Fruit fly (Drosophila melanogaster) whole organism, prepupa: ENCODE data around the gene CG14507.

ENCODE experiments used
- Blimp-1 ChIP-seq: fragments of 200-800 bp; sonication (Bioruptor generic); optimal IDR thresholded peaks from 3 replicates; lab custom pipeline; 2017; ENCODE audit warnings: missing biosample characterization, missing genetic modification characterization, mild to moderate bottlenecking, moderate library complexity, missing genetic modification reagents
- CG10631 ChIP-seq: fragments of 200-800 bp; sonication (Bioruptor generic); optimal IDR thresholded peaks from 2 replicates; lab custom pipeline; 2016; ENCODE audit warnings: missing biosample characterization, missing genetic modification characterization
- CG10669 ChIP-seq: fragments of 200-800 bp; sonication (Bioruptor generic); optimal IDR thresholded peaks from 3 replicates; lab custom pipeline; 2018; ENCODE audit warnings: missing biosample characterization, mild to moderate bottlenecking, missing genetic modification characterization, moderate library complexity
- CG11762 ChIP-seq: fragments of 200-800 bp; sonication (Bioruptor generic); optimal IDR thresholded peaks from 3 replicates; lab custom pipeline; 2016; ENCODE audit warnings: missing biosample characterization, missing genetic modification characterization; ENCODE audit not compliant: insufficient read depth
- CG11902 ChIP-seq: fragments of 200-800 bp; sonication (Bioruptor generic); optimal IDR thresholded peaks from 3 replicates; lab custom pipeline; 2016; ENCODE audit warnings: missing biosample characterization, missing genetic modification characterization
- CG1621 ChIP-seq: fragments of 200-800 bp; sonication (Bioruptor generic); optimal IDR thresholded peaks from 3 replicates; lab custom pipeline; 2018; ENCODE audit warnings: missing biosample characterization, mild to moderate bottlenecking, missing genetic modification characterization
- CG3032 ChIP-seq: fragments of 200-800 bp; optimal IDR thresholded peaks from 2 replicates; lab custom pipeline; 2019; ENCODE audit warnings: missing biosample characterization, mild to moderate bottlenecking, missing genetic modification characterization, moderate library complexity
- CG31627 ChIP-seq: fragments of 200-800 bp; sonication (Bioruptor generic); optimal IDR thresholded peaks from 3 replicates; lab custom pipeline; 2016; ENCODE audit warnings: missing biosample characterization, missing genetic modification characterization
- CG32006 ChIP-seq: fragments of 200-800 bp; sonication (Bioruptor generic); optimal IDR thresholded peaks from 3 replicates; lab custom pipeline; 2017; ENCODE audit warnings: missing biosample characterization, mild to moderate bottlenecking, missing genetic modification characterization
- CG34406 ChIP-seq: fragments of 200-800 bp; sonication (Bioruptor generic); optimal IDR thresholded peaks from 3 replicates; lab custom pipeline; 2016; ENCODE audit warnings: missing biosample characterization, missing genetic modification characterization
- CG3919 ChIP-seq: fragments of 200-800 bp; sonication (Bioruptor generic); optimal IDR thresholded peaks from 3 replicates; lab custom pipeline; 2016; ENCODE audit warnings: missing biosample characterization, missing genetic modification characterization
- CG4318 ChIP-seq: fragments of 200-800 bp; sonication (Bioruptor generic); optimal IDR thresholded peaks from 3 replicates; lab custom pipeline; 2017; ENCODE audit warnings: missing biosample characterization, mild to moderate bottlenecking, missing genetic modification characterization
- CG6163 ChIP-seq: fragments of 200-800 bp; sonication (Bioruptor generic); IDR thresholded peaks from 3 replicates; pipeline ENCODE4 v1.3.6; 2022; ENCODE audit warnings: missing biosample characterization, missing genetic modification characterization
- CG6808 ChIP-seq: fragments of 200-800 bp; sonication (Bioruptor generic); optimal IDR thresholded peaks from 3 replicates; lab custom pipeline; 2017; ENCODE audit warnings: missing biosample characterization, missing genetic modification characterization, mild to moderate bottlenecking, moderate library complexity, missing genetic modification reagents
- CG6854 ChIP-seq: fragments of 200-800 bp; sonication (Bioruptor generic); optimal IDR thresholded peaks from 2 replicates; lab custom pipeline; 2017; ENCODE audit warnings: missing biosample characterization, mild to moderate bottlenecking, missing genetic modification characterization
- CG7368 ChIP-seq: fragments of 200-800 bp; sonication (Bioruptor generic); optimal IDR thresholded peaks from 3 replicates; lab custom pipeline; 2016; ENCODE audit warnings: missing biosample characterization, missing genetic modification characterization
- CG8119 ChIP-seq: fragments of 200-800 bp; sonication (Bioruptor generic); IDR thresholded peaks from 3 replicates; pipeline ENCODE4 v1.3.6; 2022; ENCODE audit warnings: missing biosample characterization, missing genetic modification characterization
- CG8319 ChIP-seq: fragments of 200-800 bp; sonication (Bioruptor generic); optimal IDR thresholded peaks from 3 replicates; lab custom pipeline; 2016; ENCODE audit warnings: missing biosample characterization, missing genetic modification characterization
- CG8632 ChIP-seq: fragments of 200-800 bp; sonication (Bioruptor generic); optimal IDR thresholded peaks from 3 replicates; lab custom pipeline; 2016; ENCODE audit warnings: missing biosample characterization, missing genetic modification characterization
- CG9139 ChIP-seq: fragments of 200-800 bp; sonication (Bioruptor generic); optimal IDR thresholded peaks from 3 replicates; lab custom pipeline; 2017; ENCODE audit warnings: missing biosample characterization, mild to moderate bottlenecking, missing genetic modification characterization
- Eip75B ChIP-seq: fragments of 200-800 bp; sonication (Bioruptor generic); optimal IDR thresholded peaks from 3 replicates; lab custom pipeline; 2016; ENCODE audit warnings: missing biosample characterization, missing genetic modification characterization
- Eip78C ChIP-seq: fragments of 200-800 bp; sonication (Bioruptor generic); peaks from one replicate; lab custom pipeline; 2016; ENCODE audit warnings: missing biosample characterization, missing genetic modification characterization
- Eip93F ChIP-seq: fragments of 200-800 bp; sonication (Bioruptor generic); optimal IDR thresholded peaks from 2 replicates; lab custom pipeline; 2016; ENCODE audit warnings: missing biosample characterization, mild to moderate bottlenecking, missing genetic modification characterization
- Ets21C ChIP-seq: fragments of 200-800 bp; sonication (Bioruptor generic); optimal IDR thresholded peaks from 3 replicates; lab custom pipeline; 2016; ENCODE audit warnings: missing biosample characterization, missing genetic modification characterization
- Ets96B ChIP-seq: fragments of 200-800 bp; optimal IDR thresholded peaks from 2 replicates; lab custom pipeline; 2019; ENCODE audit warnings: missing biosample characterization, mild to moderate bottlenecking, missing genetic modification characterization, moderate library complexity
- Gug ChIP-seq: fragments of 200-800 bp; sonication (Bioruptor generic); IDR thresholded peaks from 2 replicates; pipeline ENCODE4 v1.3.6; 2022; ENCODE audit warnings: missing biosample characterization, missing genetic modification characterization
- Hr38 ChIP-seq: sonication (Bioruptor generic); optimal IDR thresholded peaks from 2 replicates; lab custom pipeline; 2016; ENCODE audit warnings: missing biosample characterization, missing genetic modification characterization
- Hr39 ChIP-seq: fragments of 200-800 bp; sonication (Bioruptor generic); optimal IDR thresholded peaks from 2 replicates; lab custom pipeline; 2016; ENCODE audit warnings: missing biosample characterization, missing genetic modification characterization
- Hr4 ChIP-seq: fragments of 200-800 bp; sonication (Bioruptor generic); optimal IDR thresholded peaks from 3 replicates; lab custom pipeline; 2016; ENCODE audit warnings: missing biosample characterization, missing genetic modification characterization
- Lpt ChIP-seq: fragments of 200-800 bp; sonication (Bioruptor generic); optimal IDR thresholded peaks from 3 replicates; lab custom pipeline; 2016; ENCODE audit warnings: missing biosample characterization, missing genetic modification characterization
- Met ChIP-seq: fragments of 200-800 bp; sonication (Bioruptor generic); optimal IDR thresholded peaks from 3 replicates; lab custom pipeline; 2016; ENCODE audit warnings: missing biosample characterization, missing genetic modification characterization
- Smox ChIP-seq: fragments of 200-800 bp; sonication (Bioruptor generic); optimal IDR thresholded peaks from 3 replicates; lab custom pipeline; 2016; ENCODE audit warnings: missing biosample characterization, missing genetic modification characterization
- Sox102F ChIP-seq: fragments of 200-800 bp; sonication (Bioruptor generic); optimal IDR thresholded peaks from 2 replicates; lab custom pipeline; 2016; ENCODE audit warnings: missing biosample characterization, mild to moderate bottlenecking, missing genetic modification characterization
- Sox15 ChIP-seq: fragments of 200-800 bp; sonication (Bioruptor generic); optimal IDR thresholded peaks from 3 replicates; lab custom pipeline; 2016; ENCODE audit warnings: missing biosample characterization, missing genetic modification characterization
- achi ChIP-seq: fragments of 200-800 bp; sonication (Bioruptor generic); optimal IDR thresholded peaks from 3 replicates; lab custom pipeline; 2016; ENCODE audit warnings: missing biosample characterization, missing genetic modification characterization
- acj6 ChIP-seq: fragments of 200-800 bp; sonication (Bioruptor generic); optimal IDR thresholded peaks from 3 replicates; lab custom pipeline; 2016; ENCODE audit warnings: missing biosample characterization, missing genetic modification characterization
- cyc ChIP-seq: fragments of 200-800 bp; sonication (Bioruptor generic); optimal IDR thresholded peaks from 3 replicates; lab custom pipeline; 2016; ENCODE audit warnings: missing biosample characterization, missing genetic modification characterization
- dsx ChIP-seq: fragments of 200-800 bp; optimal IDR thresholded peaks from 3 replicates; lab custom pipeline; 2019; ENCODE audit warnings: missing biosample characterization, mild to moderate bottlenecking, missing genetic modification characterization, moderate library complexity; ENCODE audit not compliant: poor library complexity, severe bottlenecking
- eg ChIP-seq: fragments of 200-800 bp; sonication (Bioruptor generic); IDR thresholded peaks from 3 replicates; pipeline ENCODE4 v1.3.6; 2022; ENCODE audit warnings: missing biosample characterization, missing genetic modification characterization
- esn ChIP-seq: fragments of 200-800 bp; sonication (Bioruptor generic); optimal IDR thresholded peaks from 2 replicates; lab custom pipeline; 2016; ENCODE audit warnings: missing biosample characterization, mild to moderate bottlenecking, missing genetic modification characterization, moderate library complexity
- fd59A ChIP-seq: fragments of 200-800 bp; sonication (Bioruptor generic); optimal IDR thresholded peaks from 2 replicates; lab custom pipeline; 2017; ENCODE audit warnings: missing biosample characterization, mild to moderate bottlenecking, missing genetic modification characterization, missing genetic modification reagents
- fd85E ChIP-seq: fragments of 200-800 bp; sonication (Bioruptor generic); optimal IDR thresholded peaks from 3 replicates; lab custom pipeline; 2016; ENCODE audit warnings: missing biosample characterization, missing genetic modification characterization
- fkh ChIP-seq: fragments of 200-800 bp; sonication (Bioruptor generic); optimal IDR thresholded peaks from 3 replicates; lab custom pipeline; 2017; ENCODE audit warnings: missing biosample characterization, mild to moderate bottlenecking, missing genetic modification characterization, moderate library complexity
- lz ChIP-seq: fragments of 200-800 bp; sonication (Bioruptor generic); optimal IDR thresholded peaks from 3 replicates; lab custom pipeline; 2016; ENCODE audit warnings: missing biosample characterization, missing genetic modification characterization
- net ChIP-seq: fragments of 200-800 bp; sonication (Bioruptor generic); optimal IDR thresholded peaks from 3 replicates; lab custom pipeline; 2016; ENCODE audit warnings: missing biosample characterization, missing genetic modification characterization
- pdm3 ChIP-seq: fragments of 200-800 bp; sonication (Bioruptor generic); optimal IDR thresholded peaks from 3 replicates; lab custom pipeline; 2016; ENCODE audit warnings: missing biosample characterization, missing genetic modification characterization
- salr ChIP-seq, 2 experiments: fragments of 200-800 bp; sonication (Bioruptor generic); optimal IDR thresholded peaks; 3 replicates each; lab custom pipeline; 2016 to 2018; ENCODE audit warnings: missing biosample characterization in 2 of 2, missing genetic modification characterization in 2 of 2, mild to moderate bottlenecking in 1 of 2
- spab ChIP-seq: fragments of 200-800 bp; sonication (Bioruptor generic); optimal IDR thresholded peaks from 2 replicates; lab custom pipeline; 2017; ENCODE audit warnings: missing biosample characterization, mild to moderate bottlenecking, missing genetic modification characterization, missing genetic modification reagents
- ss ChIP-seq, 2 experiments: fragments of 200-800 bp; sonication (Bioruptor generic); optimal IDR thresholded peaks; 2 replicates in 1 of 2; 3 replicates in 1 of 2; lab custom pipeline; 2017 to 2018; ENCODE audit warnings: mild to moderate bottlenecking in 2 of 2, missing biosample characterization in 2 of 2, missing genetic modification characterization in 2 of 2, moderate library complexity in 1 of 2
- svp ChIP-seq: fragments of 200-800 bp; sonication (Bioruptor generic); peaks from one replicate; lab custom pipeline; 2016; ENCODE audit warnings: missing biosample characterization, missing genetic modification characterization
- topi ChIP-seq: fragments of 200-800 bp; sonication (Bioruptor generic); optimal IDR thresholded peaks from 3 replicates; lab custom pipeline; 2016; ENCODE audit warnings: missing biosample characterization, missing genetic modification characterization

The CG14507 gene

DNA sequence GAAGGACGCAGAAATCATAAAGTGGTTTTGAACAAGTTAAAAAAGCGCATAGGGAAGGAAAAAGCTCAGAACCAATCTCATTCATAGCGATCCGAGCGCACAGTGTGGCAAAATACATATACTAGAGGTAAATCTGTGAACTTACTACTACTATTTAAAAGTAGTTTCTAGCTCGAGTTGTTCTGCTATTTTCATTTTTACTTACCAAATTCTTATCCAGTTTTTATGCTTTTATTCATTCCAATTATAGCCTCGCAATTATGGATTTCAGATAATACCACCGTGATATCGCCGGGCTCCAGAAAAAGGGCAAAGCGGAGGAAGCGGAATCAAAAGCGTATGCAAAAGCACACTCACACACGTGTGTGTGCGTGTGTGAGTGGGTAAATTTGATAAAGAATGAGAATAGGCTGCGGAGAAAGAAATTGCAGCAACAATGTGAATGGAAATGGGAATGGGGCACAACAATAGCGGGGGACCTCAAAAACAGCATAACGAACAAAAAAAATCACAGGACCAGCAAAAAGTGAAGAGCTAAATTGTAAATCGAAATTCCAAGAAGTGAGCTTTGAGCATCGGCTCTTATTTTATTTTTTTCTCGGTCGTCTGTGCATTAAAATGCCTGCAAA, 29.4 kb upstream of the CG14507 start:
- TF ChIP-seq Met (peak; percentile 53), ss (GFP tag; optimal IDR thresholded peaks at IDR 0.05; lab: Kevin White, UChicago) (peak; percentile 46 to 58), eg (GFP tag; lab: Robert Waterston, UW) (peak; percentile 54; the same call in 1 of the 3 replicates), topi (GFP tag; lab: Kevin White, UChicago) (peak; percentile 71), Smox (GFP tag; lab: Kevin White, UChicago) (peak; percentile 60), spab (peak; percentile 82), CG10631 (GFP tag; lab: Kevin White, UChicago) (peak; percentile 50), CG6163 (GFP tag; lab: Robert Waterston, UW) (peak; percentile 72), CG8119 (0 out of 3 replicates have a peak, but pooled peaks have one; percentile 38), fd59A (GFP tag; lab: Kevin White, UChicago) (peak; percentile 68), CG10669 (GFP tag; lab: Kevin White, UChicago) (peak; percentile 86), CG34406 (peak; percentile 68), fd85E (GFP tag; lab: Kevin White, UChicago) (no peak), acj6 (GFP tag; lab: Kevin White, UChicago) (peak; percentile 81), CG6854 (GFP tag; lab: Kevin White, UChicago) (no peak), Eip75B (GFP tag; lab: Kevin White, UChicago) (peak; percentile 59), Hr4 (GFP tag; lab: Kevin White, UChicago) (peak; percentile 13), CG1621 (peak; percentile 72), CG6808 (peak; percentile 65), net (peak; percentile 57), CG3919 (GFP tag; lab: Kevin White, UChicago) (peak; percentile 80), Hr39 (GFP tag; lab: Kevin White, UChicago) (peak; percentile 55), CG32006 (GFP tag; lab: Kevin White, UChicago) (peak; percentile 22), CG11902 (GFP tag; lab: Kevin White, UChicago) (peak; percentile 15), salr (GFP tag; optimal IDR thresholded peaks at IDR 0.05; lab: Kevin White, UChicago) (peak; percentile 3 to 42), CG3032 (tag; lab: Kevin White, UChicago) (peak; percentile 86), Eip78C (GFP tag; lab: Kevin White, UChicago) (peak; percentile 95), achi (peak; percentile 79), esn (GFP tag; lab: Kevin White, UChicago) (peak; percentile 66), pdm3 (peak; percentile 81), CG7368 (GFP tag; lab: Kevin White, UChicago) (peak; percentile 63), CG8319 (GFP tag; lab: Kevin White, UChicago) (peak; percentile 39), Ets96B (tag; lab: Kevin White, UChicago) (peak; percentile 87), Lpt (GFP tag; lab: Kevin White, UChicago) (peak; percentile 40), CG8632 (GFP tag; lab: Kevin White, UChicago) (peak; percentile 72), Eip93F (GFP tag; lab: Kevin White, UChicago) (no peak), Sox15 (GFP tag; lab: Kevin White, UChicago) (peak; percentile 45), CG9139 (GFP tag; lab: Kevin White, UChicago) (peak; percentile 7), Ets21C (peak; percentile 31), Blimp-1 (GFP tag; lab: Kevin White, UChicago) (no peak), CG4318 (GFP tag; lab: Kevin White, UChicago) (no peak), dsx (GFP tag; lab: Kevin White, UChicago) (peak; percentile 56), Hr38 (no peak), CG11762 (GFP tag; lab: Kevin White, UChicago) (peak; percentile 58), Sox102F (peak; percentile 70), CG31627 (GFP tag; lab: Kevin White, UChicago) (peak; percentile 70), cyc (peak; percentile 61), fkh (no peak), lz (GFP tag; lab: Kevin White, UChicago) (peak; percentile 50), svp (GFP tag; lab: Kevin White, UChicago) (peak; percentile 82), Gug (GFP tag; lab: Robert Waterston, UW) (no peak)
